Worm (Caenorhabditis elegans): ENCODE measurements around the gene ints-2.

ce11 chrV:14141846-14142245 is 43.6 kb upstream of the ints-2 start:
- no peak for TF ChIP-seq blmp-1 (tag; optimal IDR thresholded peaks at IDR 0.05)
- no peak for TF ChIP-seq nhr-76 (tag; optimal IDR thresholded peaks at IDR 0.05)
- TF ChIP-seq sptf-1 (tag; optimal IDR thresholded peaks at IDR 0.05), result no peak
- TF ChIP-seq lin-13 (tag; optimal IDR thresholded peaks at IDR 0.05), result no peak
- TF ChIP-seq drap-1 (GFP tag; optimal IDR thresholded peaks at IDR 0.05), result no peak
- TF ChIP-seq mab-5 (tag; optimal IDR thresholded peaks at IDR 0.05), result no peak
- no peak for TF ChIP-seq nhr-28 (tag; optimal IDR thresholded peaks at IDR 0.05)

Data from whole organism, mixed stage, embryonic.